Fruit fly (Drosophila melanogaster) whole organism, embryonic: ENCODE data around the gene dia.

Experiments
- Atf6 ChIP-seq: fragments of 200-800 bp; sonication (Bioruptor generic); IDR thresholded peaks from 2 replicates; pipeline ENCODE4 v1.3.6; 2022; ENCODE audit warnings: missing biosample characterization, missing genetic modification characterization
- C15 ChIP-seq: fragments of 200-800 bp; sonication (Bioruptor generic); IDR thresholded peaks from 3 replicates; pipeline ENCODE4 v1.3.6; 2022; ENCODE audit warnings: missing biosample characterization, missing genetic modification characterization
- CG11247 ChIP-seq: fragments of 200-800 bp; sonication (Bioruptor generic); IDR thresholded peaks from 2 replicates; pipeline ENCODE4 v1.3.6; 2022; ENCODE audit warnings: missing biosample characterization, missing genetic modification characterization
- CG11723 ChIP-seq: fragments of 200-800 bp; sonication (Bioruptor generic); optimal IDR thresholded peaks from 2 replicates; lab custom pipeline; 2017; ENCODE audit warnings: missing biosample characterization, mild to moderate bottlenecking, missing genetic modification characterization
- CG12071 ChIP-seq: fragments of 200-800 bp; sonication (Bioruptor generic); optimal IDR thresholded peaks from 3 replicates; lab custom pipeline; 2018; ENCODE audit warnings: missing biosample characterization, mild to moderate bottlenecking, missing genetic modification characterization
- CG13894 ChIP-seq: fragments of 200-800 bp; sonication (Bioruptor generic); optimal IDR thresholded peaks from 3 replicates; lab custom pipeline; 2018; ENCODE audit warnings: missing biosample characterization, mild to moderate bottlenecking, missing genetic modification characterization, moderate library complexity
- CG15514 ChIP-seq: fragments of 200-800 bp; sonication (Bioruptor generic); optimal IDR thresholded peaks from 3 replicates; lab custom pipeline; 2017; ENCODE audit warnings: missing biosample characterization, missing genetic modification characterization, mild to moderate bottlenecking, moderate library complexity, missing genetic modification reagents
- CG15696 ChIP-seq: fragments of 200-800 bp; sonication (Bioruptor generic); optimal IDR thresholded peaks from 2 replicates; lab custom pipeline; 2019; ENCODE audit warnings: missing biosample characterization, mild to moderate bottlenecking, missing genetic modification characterization, moderate library complexity
- CG17912 ChIP-seq: fragments of 200-800 bp; sonication (Bioruptor generic); optimal IDR thresholded peaks from 2 replicates; lab custom pipeline; 2018; ENCODE audit warnings: missing biosample characterization, mild to moderate bottlenecking, missing genetic modification characterization
- CG18262 ChIP-seq: fragments of 200-800 bp; optimal IDR thresholded peaks from 3 replicates; lab custom pipeline; 2019; ENCODE audit warnings: missing biosample characterization, mild to moderate bottlenecking, missing genetic modification characterization, moderate library complexity
- CG1832 ChIP-seq: fragments of 200-800 bp; sonication (Bioruptor generic); optimal IDR thresholded peaks from 2 replicates; lab custom pipeline; 2017; ENCODE audit warnings: missing biosample characterization, mild to moderate bottlenecking, missing genetic modification characterization, inconsistent platforms
- CG18476 ChIP-seq: fragments of 200-800 bp; sonication (Bioruptor generic); optimal IDR thresholded peaks from 2 replicates; lab custom pipeline; 2016; ENCODE audit warnings: missing biosample characterization, mild to moderate bottlenecking, missing genetic modification characterization
- CG2120 ChIP-seq: fragments of 200-800 bp; sonication (Bioruptor generic); optimal IDR thresholded peaks from 3 replicates; lab custom pipeline; 2016; ENCODE audit warnings: missing biosample characterization, missing genetic modification characterization
- CG30431 ChIP-seq: fragments of 200-800 bp; sonication (Bioruptor generic); optimal IDR thresholded peaks from 2 replicates; lab custom pipeline; 2017; ENCODE audit warnings: missing biosample characterization, missing genetic modification characterization
- CG3065 ChIP-seq: fragments of 200-800 bp; sonication (Bioruptor generic); optimal IDR thresholded peaks from 2 replicates; lab custom pipeline; 2016; ENCODE audit warnings: missing biosample characterization, missing genetic modification characterization
- CG31365 ChIP-seq: fragments of 200-800 bp; sonication (Bioruptor generic); optimal IDR thresholded peaks from 2 replicates; lab custom pipeline; 2018; ENCODE audit warnings: missing biosample characterization, mild to moderate bottlenecking, missing genetic modification characterization
- CG31441 ChIP-seq: fragments of 200-800 bp; sonication (Bioruptor generic); IDR thresholded peaks from 2 replicates; pipeline ENCODE4 v1.3.6; 2022; ENCODE audit warnings: missing biosample characterization, missing genetic modification characterization
- CG34376 ChIP-seq: fragments of 200-800 bp; sonication (Bioruptor generic); optimal IDR thresholded peaks from 2 replicates; lab custom pipeline; 2018; ENCODE audit warnings: missing biosample characterization, mild to moderate bottlenecking, missing genetic modification characterization
- CG4282 ChIP-seq: fragments of 200-800 bp; sonication (Bioruptor generic); optimal IDR thresholded peaks from 2 replicates; lab custom pipeline; 2016; ENCODE audit warnings: missing biosample characterization, missing genetic modification characterization
- CG4730 ChIP-seq: fragments of 200-800 bp; sonication (Bioruptor generic); IDR thresholded peaks from 2 replicates; pipeline ENCODE4 v1.3.6; 2022; ENCODE audit warnings: missing biosample characterization, missing genetic modification characterization
- CG4854 ChIP-seq: fragments of 200-800 bp; sonication (Bioruptor generic); optimal IDR thresholded peaks from 2 replicates; lab custom pipeline; 2016; ENCODE audit warnings: missing biosample characterization, missing genetic modification characterization, inconsistent platforms
- CG6765 ChIP-seq: fragments of 200-800 bp; sonication (Bioruptor generic); optimal IDR thresholded peaks from 3 replicates; lab custom pipeline; 2017; ENCODE audit warnings: missing biosample characterization, mild to moderate bottlenecking, missing genetic modification characterization
- CG8290 ChIP-seq, 3 experiments: fragments of 200-800 bp; sonication (Bioruptor generic); optimal IDR thresholded peaks; 2 replicates each; lab custom pipeline; 2016 to 2019; ENCODE audit warnings: missing biosample characterization in 3 of 3, missing genetic modification characterization in 3 of 3, mild to moderate bottlenecking in 2 of 3, moderate library complexity in 1 of 3
- Deaf1 ChIP-seq: fragments of 200-800 bp; optimal IDR thresholded peaks from 3 replicates; lab custom pipeline; 2019; ENCODE audit warnings: missing biosample characterization, mild to moderate bottlenecking, missing genetic modification characterization, moderate library complexity
- ERR ChIP-seq: fragments of 200-800 bp; sonication (Bioruptor generic); optimal IDR thresholded peaks from 2 replicates; lab custom pipeline; 2016; ENCODE audit warnings: missing biosample characterization, missing genetic modification characterization
- Meics ChIP-seq: fragments of 200-800 bp; sonication (Bioruptor generic); optimal IDR thresholded peaks from 2 replicates; lab custom pipeline; 2017; ENCODE audit warnings: missing biosample characterization, mild to moderate bottlenecking, missing genetic modification characterization
- Mes4 ChIP-seq: fragments of 200-800 bp; sonication (Bioruptor generic); optimal IDR thresholded peaks from 2 replicates; lab custom pipeline; 2016; ENCODE audit warnings: missing biosample characterization, missing genetic modification characterization
- PHDP ChIP-seq: fragments of 200-800 bp; sonication (Bioruptor generic); optimal IDR thresholded peaks from 3 replicates; lab custom pipeline; 2018; ENCODE audit warnings: missing biosample characterization, mild to moderate bottlenecking, missing genetic modification characterization, moderate library complexity
- Poxn ChIP-seq: fragments of 200-800 bp; sonication (Bioruptor generic); IDR thresholded peaks from 2 replicates; pipeline ENCODE4 v1.3.6; 2022; ENCODE audit warnings: missing biosample characterization, missing genetic modification characterization
- Sry-δ ChIP-seq: fragments of 200-800 bp; sonication (Bioruptor generic); optimal IDR thresholded peaks from 2 replicates; lab custom pipeline; 2016; ENCODE audit warnings: missing biosample characterization, missing genetic modification characterization
- Stat92E ChIP-seq, 3 experiments: fragments of >200 bp in 2 of 3; fragments of 200-800 bp in 1 of 3; sonication (Bioruptor generic) in 1 of 3; optimal IDR thresholded peaks; 2 replicates each; lab custom pipeline; 2017 to 2019; ENCODE audit warnings: missing biosample characterization in 3 of 3, missing genetic modification characterization in 3 of 3, mild to moderate bottlenecking in 1 of 3, moderate library complexity in 1 of 3
- Trl ChIP-seq, 3 experiments: fragments of >200 bp in 2 of 3; fragments of 200-800 bp in 1 of 3; sonication (Bioruptor generic) in 1 of 3; optimal IDR thresholded peaks; 2 replicates in 1 of 3; 3 replicates in 2 of 3; lab custom pipeline; 2016 to 2017; ENCODE audit warnings: missing biosample characterization in 1 of 3, missing genetic modification characterization in 1 of 3
- YL-1 ChIP-seq: fragments of 200-800 bp; sonication (Bioruptor generic); optimal IDR thresholded peaks from 3 replicates; lab custom pipeline; 2017; ENCODE audit warnings: missing biosample characterization, mild to moderate bottlenecking, missing genetic modification characterization
- ac ChIP-seq: fragments of 200-800 bp; sonication (Bioruptor generic); optimal IDR thresholded peaks from 3 replicates; lab custom pipeline; 2017; ENCODE audit warnings: missing biosample characterization, mild to moderate bottlenecking, missing genetic modification characterization
- bcd ChIP-seq: fragments of 200-800 bp; sonication (Bioruptor generic); optimal IDR thresholded peaks from 2 replicates; lab custom pipeline; 2017; ENCODE audit warnings: missing biosample characterization, mild to moderate bottlenecking, missing genetic modification characterization
- caup ChIP-seq: fragments of 200-800 bp; sonication (Bioruptor generic); optimal IDR thresholded peaks from 3 replicates; lab custom pipeline; 2017; ENCODE audit warnings: missing biosample characterization, mild to moderate bottlenecking, missing genetic modification characterization, moderate library complexity; ENCODE audit not compliant: severe bottlenecking
- dan ChIP-seq: fragments of 200-800 bp; sonication (Bioruptor generic); IDR thresholded peaks from 2 replicates; pipeline ENCODE4 v1.3.6; 2022; ENCODE audit warnings: missing biosample characterization, missing genetic modification characterization
- disco-r ChIP-seq: fragments of 200-800 bp; sonication (Bioruptor generic); optimal IDR thresholded peaks from 2 replicates; lab custom pipeline; 2016; ENCODE audit warnings: missing biosample characterization, missing genetic modification characterization
- fd102C ChIP-seq: fragments of 200-800 bp; sonication (Bioruptor generic); optimal IDR thresholded peaks from 2 replicates; lab custom pipeline; 2018; ENCODE audit warnings: missing biosample characterization, mild to moderate bottlenecking, missing genetic modification characterization, moderate library complexity
- fru ChIP-seq: fragments of >200 bp; optimal IDR thresholded peaks from 2 replicates; lab custom pipeline; 2017
- inv ChIP-seq: fragments of 200-800 bp; sonication (Bioruptor generic); IDR thresholded peaks from 2 replicates; pipeline ENCODE4 v1.3.6; 2022; ENCODE audit warnings: missing biosample characterization, missing genetic modification characterization; ENCODE audit not compliant: partially characterized antibody
- ken ChIP-seq: fragments of 200-800 bp; sonication (Bioruptor generic); IDR thresholded peaks from 3 replicates; pipeline ENCODE4 v1.3.6; 2022; ENCODE audit warnings: missing biosample characterization, missing genetic modification characterization
- lilli ChIP-seq: fragments of 200-800 bp; sonication (Bioruptor generic); optimal IDR thresholded peaks from 3 replicates; lab custom pipeline; 2016; ENCODE audit warnings: missing biosample characterization, missing genetic modification characterization
- nau ChIP-seq: fragments of 200-800 bp; sonication (Bioruptor generic); optimal IDR thresholded peaks from 3 replicates; lab custom pipeline; 2017; ENCODE audit warnings: missing biosample characterization, mild to moderate bottlenecking, missing genetic modification characterization, missing genetic modification reagents
- onecut ChIP-seq: fragments of 200-800 bp; sonication (Bioruptor generic); IDR thresholded peaks from 2 replicates; pipeline ENCODE4 v1.3.6; 2022; ENCODE audit warnings: missing biosample characterization, missing genetic modification characterization
- rib ChIP-seq: fragments of 200-800 bp; sonication (Bioruptor generic); IDR thresholded peaks from 2 replicates; pipeline ENCODE4 v1.3.6; 2022; ENCODE audit warnings: missing biosample characterization, missing genetic modification characterization
- slou ChIP-seq: fragments of 200-800 bp; sonication (Bioruptor generic); optimal IDR thresholded peaks from 3 replicates; lab custom pipeline; 2016; ENCODE audit warnings: missing biosample characterization, missing genetic modification characterization
- ttk ChIP-seq: fragments of 200-800 bp; sonication (Bioruptor generic); IDR thresholded peaks from 2 replicates; pipeline ENCODE4 v2.1.2; 2022; ENCODE audit warnings: missing biosample characterization, missing genetic modification characterization
- unc-4 ChIP-seq: fragments of 200-800 bp; sonication (Bioruptor generic); IDR thresholded peaks from 2 replicates; pipeline ENCODE4 v1.3.6; 2022; ENCODE audit warnings: missing biosample characterization, missing genetic modification characterization; ENCODE audit not compliant: partially characterized antibody
- vvl ChIP-seq: fragments of 200-800 bp; sonication (Bioruptor generic); IDR thresholded peaks from 2 replicates; pipeline ENCODE4 v1.3.6; 2022; ENCODE audit warnings: missing biosample characterization, missing genetic modification characterization

dia gene

DNA sequence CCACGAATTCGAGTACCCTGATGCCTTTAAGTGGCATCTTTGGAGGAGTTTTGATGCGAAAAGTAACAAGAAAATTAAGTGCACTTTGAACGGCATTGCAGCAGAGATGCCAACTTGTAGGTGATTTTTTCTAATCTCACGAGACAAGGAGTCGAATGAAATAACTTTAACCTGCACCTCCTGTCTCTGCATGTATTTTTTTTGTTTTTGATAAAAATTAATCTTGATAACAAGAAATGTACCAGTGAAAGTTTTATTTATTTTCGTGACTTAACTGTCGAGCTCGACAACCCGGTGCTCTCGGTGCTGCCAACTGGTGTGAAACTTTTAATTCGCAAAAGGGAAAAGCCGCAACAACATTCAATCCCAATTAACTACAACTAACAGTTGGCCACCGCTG is 5.8 kb upstream of the dia start, which contains the start of the genes Amacr and Ns4 (continued):
- TF ChIP-seq CG31365 (tag; lab: Kevin White, UChicago) (no peak), Stat92E (GFP tag; optimal IDR thresholded peaks at IDR 0.05; lab: Kevin White, UChicago) (no peak), Deaf1 (tag; lab: Kevin White, UChicago) (no peak), disco-r (no peak), Trl (optimal IDR thresholded peaks at IDR 0.05; lab: Kevin White, UChicago) (no peak), Trl (GFP tag; optimal IDR thresholded peaks at IDR 0.05; lab: Kevin White, UChicago) (peak; percentile 36), CG1832 (GFP tag; lab: Kevin White, UChicago) (no peak), ac (no peak), slou (no peak), Poxn (no peak), ttk (GFP tag; lab: Robert Waterston, UW) (no peak; the same call in 1 of the 2 replicates), CG31441 (GFP tag; lab: Robert Waterston, UW) (no peak), CG2120 (GFP tag; lab: Kevin White, UChicago) (peak; percentile 81), fd102C (GFP tag; lab: Kevin White, UChicago) (no peak), CG18262 (tag; lab: Kevin White, UChicago) (no peak), CG15514 (GFP tag; lab: Kevin White, UChicago) (peak; percentile 6), unc-4 (GFP tag; lab: Robert Waterston, UW) (0 out of 2 replicates have a peak, but pooled peaks have one; percentile 22), CG4282 (GFP tag; lab: Kevin White, UChicago) (no peak), Atf6 (GFP tag; lab: Robert Waterston, UW) (peak; percentile 11; the same call in 1 of the 2 replicates), CG6765 (no peak), CG18476 (GFP tag; lab: Kevin White, UChicago) (no peak), CG4730 (GFP tag; lab: Robert Waterston, UW) (0 out of 2 replicates have a peak, but pooled peaks have one; percentile 31), CG34376 (peak; percentile 18), nau (GFP tag; lab: Kevin White, UChicago) (no peak), CG13894 (tag; lab: Kevin White, UChicago) (no peak), dan (no peak), C15 (no peak), ERR (GFP tag; lab: Kevin White, UChicago) (peak; percentile 49), CG17912 (GFP tag; lab: Kevin White, UChicago) (no peak), YL-1 (GFP tag; lab: Kevin White, UChicago) (peak; percentile 58), fru (no peak), Meics (GFP tag; lab: Kevin White, UChicago) (peak; percentile 28), CG15696 (tag; lab: Kevin White, UChicago) (no peak), vvl (GFP tag; lab: Robert Waterston, UW) (peak; percentile 43), CG11723 (GFP tag; lab: Kevin White, UChicago) (no peak), PHDP (tag; lab: Kevin White, UChicago) (no peak), inv (GFP tag; lab: Robert Waterston, UW) (no peak), rib (GFP tag; lab: Robert Waterston, UW) (peak; percentile 39; the same call in 1 of the 2 replicates), ken (GFP tag; lab: Robert Waterston, UW) (0 out of 3 replicates have a peak, but pooled peaks have one; percentile 28), lilli (GFP tag; lab: Kevin White, UChicago) (peak; percentile 73), caup (GFP tag; lab: Kevin White, UChicago) (no peak), Mes4 (peak; percentile 18), CG8290 (GFP tag; optimal IDR thresholded peaks at IDR 0.05; lab: Kevin White, UChicago) (no peak), CG8290 (tag; optimal IDR thresholded peaks at IDR 0.05; lab: Kevin White, UChicago) (peak in 1 of 2 experiments; percentile 2), onecut (GFP tag; lab: Robert Waterston, UW) (no peak), CG12071 (GFP tag; lab: Kevin White, UChicago) (no peak), CG4854 (GFP tag; lab: Kevin White, UChicago) (peak; percentile 26), bcd (GFP tag; lab: Kevin White, UChicago) (peak; percentile 29), CG11247 (no peak), Sry-δ (GFP tag; lab: Kevin White, UChicago) (peak; percentile 43), CG30431 (GFP tag; lab: Kevin White, UChicago) (peak; percentile 13), CG3065 (no peak)
